Worm (Caenorhabditis elegans): ENCODE measurements around the gene M02D8.3.

DNA sequence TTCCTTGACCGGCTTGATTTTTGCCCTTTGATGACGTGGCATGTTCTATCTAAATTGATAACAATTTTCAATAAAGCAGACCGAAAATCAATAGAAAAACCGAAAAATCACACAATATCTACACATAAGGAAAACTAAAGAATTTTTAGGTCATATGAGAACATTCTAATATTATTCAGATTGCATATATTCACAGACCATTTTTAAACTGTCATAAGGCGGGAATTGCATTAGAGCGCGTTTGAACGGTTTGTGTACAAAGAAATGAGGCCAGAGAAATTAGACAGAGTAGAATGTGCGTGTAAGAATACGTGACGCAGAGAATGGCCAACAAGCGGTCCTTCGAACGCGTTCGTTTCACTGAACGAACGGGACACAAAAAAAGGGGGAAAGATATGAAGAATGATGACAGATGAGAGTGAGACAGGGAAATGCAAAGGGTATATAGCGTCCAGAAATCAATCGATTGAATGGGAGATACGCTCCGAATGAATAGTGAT, at the start of gene M02D8.3:
- no peak for TF ChIP-seq snpc-4 (tag; optimal IDR thresholded peaks at IDR 0.05)
- no peak for TF ChIP-seq tbx-8 (GFP tag; optimal IDR thresholded peaks at IDR 0.05)
- TF ChIP-seq mep-1 (tag; optimal IDR thresholded peaks at IDR 0.05), result peak; percentile 67
- TF ChIP-seq nhr-76 (tag; optimal IDR thresholded peaks at IDR 0.05), result no peak
- TF ChIP-seq ces-1 (GFP tag; optimal IDR thresholded peaks at IDR 0.05), result peak; percentile 38
